Worm (Caenorhabditis elegans): ENCODE data around the gene slrp-1.
A peak's percentile ranks its signal among the peaks of the same experiment; 100 is the strongest.

slrp-1 gene

DNA sequence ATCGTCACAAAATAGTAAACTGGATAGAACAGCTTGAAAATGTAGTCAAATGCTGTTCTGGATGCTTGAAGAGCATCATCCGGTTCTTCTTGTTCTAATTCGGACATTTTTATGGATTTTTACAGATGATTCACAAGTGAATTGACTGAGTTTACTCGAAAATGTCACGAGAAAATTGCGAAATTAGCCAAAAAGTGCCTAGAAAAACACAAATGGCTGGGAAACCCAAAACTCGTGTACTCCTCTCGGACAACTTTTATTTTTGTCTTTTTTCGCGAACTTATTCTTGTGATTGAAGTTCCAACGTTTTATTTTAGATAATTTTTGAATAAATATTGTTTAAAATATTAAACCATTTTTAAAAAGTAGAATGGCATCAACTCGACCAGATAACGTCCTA is 14.1 kb upstream of the slrp-1 start, which contains the start of the genes C56A3.4 and C56A3.5 (continued):
- TF ChIP-seq lin-26 (GFP tag; IDR thresholded peaks at IDR 0.05) (no peak), F52B5.7 (tag; optimal IDR thresholded peaks at IDR 0.05) (no peak)

- TF ChIP-seq ztf-25 (GFP tag; IDR thresholded peaks at IDR 0.05) (no peak), nhr-120 (GFP tag; IDR thresholded peaks at IDR 0.05) (no peak), hlh-26 (GFP tag; conservative IDR thresholded peaks at IDR 0.05) (no peak)
Measured at ce11 chrV:13556297-13556696, 9.4 kb upstream of the slrp-1 start, which contains the start of gene C56A3.6. Gene C56A3.6, minus strand, starts transcription at chrV:13556397.

ce11 chrV:13556746-13557145 is 8.9 kb upstream of the slrp-1 start, which contains the start of gene cav-2:
Gene cav-2, plus strand, starts transcription at chrV:13557104.
- TF ChIP-seq F55B11.4 (tag; optimal IDR thresholded peaks at IDR 0.05; ENCODE audit: borderline replicate concordance, insufficient read depth) = no peak
- TF ChIP-seq madf-10 (tag; optimal IDR thresholded peaks at IDR 0.05) = peak; percentile 27
- 0 out of 2 replicates have a peak, but pooled peaks have one; percentile 45 for TF ChIP-seq ceh-100 (GFP tag; IDR thresholded peaks at IDR 0.05)
- TF ChIP-seq xnd-1 (tag; optimal IDR thresholded peaks at IDR 0.05) = peak; percentile 4
- peak; percentile 60 for TF ChIP-seq lir-1 (GFP tag; conservative IDR thresholded peaks at IDR 0.05)
- no peak for TF ChIP-seq nfya-1 (tag; optimal IDR thresholded peaks at IDR 0.05; ENCODE audit: borderline replicate concordance, insufficient read depth)
- TF ChIP-seq ccch-3 (GFP tag; optimal IDR thresholded peaks at IDR 0.05) = no peak
- TF ChIP-seq ztf-22 (GFP tag; optimal IDR thresholded peaks at IDR 0.05) = peak; percentile 49
- TF ChIP-seq mel-28 (tag; optimal IDR thresholded peaks at IDR 0.05; ENCODE audit: borderline replicate concordance) = no peak
- peak; percentile 33; the same call in 1 of the 2 replicates for TF ChIP-seq egl-44 (GFP tag; IDR thresholded peaks at IDR 0.05)
- peak; percentile 36 for TF ChIP-seq F22D6.2 (tag; optimal IDR thresholded peaks at IDR 0.05)
- TF ChIP-seq hmg-20 (GFP tag; IDR thresholded peaks at IDR 0.05) = peak; percentile 66; the same call in 1 of the 2 replicates
- TF ChIP-seq ztf-18 (tag; optimal IDR thresholded peaks at IDR 0.05) = peak; percentile 6
- no peak for TF ChIP-seq die-1 (tag; optimal IDR thresholded peaks at IDR 0.05)
- peak; percentile 74 for TF ChIP-seq efl-1 (GFP tag; optimal IDR thresholded peaks at IDR 0.05)
- TF ChIP-seq nhr-90 (tag; optimal IDR thresholded peaks at IDR 0.05) = no peak
- TF ChIP-seq hmg-1.2 (GFP tag; IDR thresholded peaks at IDR 0.05) = peak; percentile 33
- TF ChIP-seq let-526 (GFP tag; IDR thresholded peaks at IDR 0.05) = peak; percentile 78
- peak; percentile 72 for TF ChIP-seq lin-40 (tag; optimal IDR thresholded peaks at IDR 0.05)
- no peak for TF ChIP-seq F52B5.7 (tag; optimal IDR thresholded peaks at IDR 0.05)
- no peak for TF ChIP-seq sea-2 (GFP tag; IDR thresholded peaks at IDR 0.05)
- no peak for TF ChIP-seq snpc-4 (GFP tag; optimal IDR thresholded peaks at IDR 0.05)
- TF ChIP-seq snpc-4 (tag; optimal IDR thresholded peaks at IDR 0.05) = peak in 2 of 4 experiments; percentile 40 to 78
- peak; percentile 71; the same call in 1 of the 2 replicates for TF ChIP-seq Y95B8A.8 (GFP tag; IDR thresholded peaks at IDR 0.05)
- no peak for TF ChIP-seq fkh-3 (tag; optimal IDR thresholded peaks at IDR 0.05)
- no peak for TF ChIP-seq aptf-3 (GFP tag; IDR thresholded peaks at IDR 0.05)
- TF ChIP-seq ztf-28 (GFP tag; IDR thresholded peaks at IDR 0.05) = 0 out of 2 replicates have a peak, but pooled peaks have one; percentile 51
- 0 out of 2 replicates have a peak, but pooled peaks have one; percentile 25 for TF ChIP-seq aptf-2 (GFP tag; conservative IDR thresholded peaks at IDR 0.05)
- TF ChIP-seq dpl-1 (GFP tag; optimal IDR thresholded peaks at IDR 0.05) = peak; percentile 80
- TF ChIP-seq akir-1 (GFP tag; optimal IDR thresholded peaks at IDR 0.05) = no peak
- TF ChIP-seq egrh-3 (GFP tag; IDR thresholded peaks at IDR 0.05) = no peak
- TF ChIP-seq attf-3 (GFP tag; conservative IDR thresholded peaks at IDR 0.05) = peak; percentile 58
- TF ChIP-seq ceh-91 (GFP tag; IDR thresholded peaks at IDR 0.05) = no peak
- no peak for TF ChIP-seq F39B2.1 (GFP tag; IDR thresholded peaks at IDR 0.05)
- TF ChIP-seq D2030.7 (GFP tag; IDR thresholded peaks at IDR 0.05) = peak; percentile 41
- no peak for TF ChIP-seq ama-1 (optimal IDR thresholded peaks at IDR 0.05)
- TF ChIP-seq ama-1 (GFP tag; optimal IDR thresholded peaks at IDR 0.05) = no peak
- TF ChIP-seq hrde-1 (tag; optimal IDR thresholded peaks at IDR 0.05; ENCODE audit: borderline replicate concordance) = no peak
- no peak for TF ChIP-seq tbx-9 (tag; optimal IDR thresholded peaks at IDR 0.05; ENCODE audit: borderline replicate concordance)
- no peak for TF ChIP-seq B0019.2 (GFP tag; conservative IDR thresholded peaks at IDR 0.05)
- no peak for TF ChIP-seq ztf-6 (GFP tag; IDR thresholded peaks at IDR 0.05)

All from whole organism, young adult.